Worm (Caenorhabditis elegans) whole organism, L1 larva: Measurements from ENCODE around the gene nsun-5.

Experiments
- mef-2 ChIP-seq: fragments of 150-350 bp; optimal IDR thresholded peaks from 2 replicates; lab custom pipeline; 2014; ENCODE audit warnings: missing biosample characterization, missing genetic modification characterization
- nhr-12 ChIP-seq: sonication (generic microtip); optimal IDR thresholded peaks from 2 replicates; lab custom pipeline; 2017; ENCODE audit warnings: missing biosample characterization, missing genetic modification characterization
- nhr-237 ChIP-seq: fragments of 150-350 bp; optimal IDR thresholded peaks from 2 replicates; lab custom pipeline; 2014; ENCODE audit warnings: missing biosample characterization, missing genetic modification characterization

nsun-5 gene

ce11 chrII:15026389-15026788 lies 57.0 kb downstream of the nsun-5 start:
- TF ChIP-seq nhr-237 (tag; lab: Kevin White, UChicago) (no peak), nhr-12 (tag; lab: Kevin White, UChicago) (no peak), mef-2 (tag; lab: Kevin White, UChicago) (no peak)
